Worm (Caenorhabditis elegans) whole organism, L3 larva: ENCODE data around the gene gfat-1.

Experiments
- ama-1 ChIP-seq: fragments of 150-350 bp; optimal IDR thresholded peaks from 2 replicates; lab custom pipeline; 2018
- ceh-16 ChIP-seq: sonication (generic microtip); optimal IDR thresholded peaks from 2 replicates; lab custom pipeline; 2017; ENCODE audit warnings: missing biosample characterization, missing genetic modification characterization
- elt-3 ChIP-seq, 3 experiments: fragments of 150-350 bp in 1 of 3; sonication (generic microtip) in 2 of 3; optimal IDR thresholded peaks; 2 replicates in 2 of 3; 4 replicates in 1 of 3; lab custom pipeline; 2014 to 2017; ENCODE audit warnings: missing biosample characterization in 3 of 3, missing genetic modification characterization in 3 of 3
- nhr-76 ChIP-seq: fragments of 150-350 bp; sonication (generic microtip); optimal IDR thresholded peaks from 5 replicates; lab custom pipeline; 2014; ENCODE audit warnings: missing biosample characterization, missing genetic modification characterization
- pqm-1 ChIP-seq: fragments of 150-350 bp; optimal IDR thresholded peaks from 2 replicates; lab custom pipeline; 2017; ENCODE audit warnings: missing biosample characterization, missing genetic modification characterization, inconsistent platforms

DNA sequence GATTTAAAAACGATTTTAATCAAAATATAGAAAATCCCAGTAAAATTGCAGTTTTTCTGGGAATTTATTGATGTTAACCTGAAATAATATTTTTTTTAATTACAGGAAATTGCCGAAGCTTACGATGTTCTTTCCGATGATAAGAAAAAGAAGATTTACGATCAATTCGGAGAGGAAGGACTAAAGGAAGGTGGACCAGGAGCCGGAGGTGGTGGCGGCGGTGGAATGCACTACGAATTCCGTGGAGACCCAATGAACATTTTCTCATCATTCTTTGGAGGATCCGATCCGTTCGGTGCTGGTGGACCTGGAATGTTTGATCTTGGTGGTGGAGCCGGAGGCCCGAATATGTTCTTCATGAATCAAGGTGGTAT, 49.3 kb downstream of the gfat-1 start:
- TF ChIP-seq ama-1 (lab: Kevin White, UChicago) (no peak), pqm-1 (tag; lab: Kevin White, UChicago) (no peak), nhr-76 (tag; lab: Kevin White, UChicago) (no peak), ceh-16 (no peak), elt-3 (tag; optimal IDR thresholded peaks at IDR 0.05; lab: Kevin White, UChicago) (no peak)
